Worm (Caenorhabditis elegans) whole organism, L4 larva: ENCODE data around the gene ptr-13.

Source experiments
- Y105C5A.15 ChIP-seq: fragments of 200-800 bp; sonication (Bioruptor generic); IDR thresholded peaks from 2 replicates; pipeline ENCODE4 v1.3.6; 2022; ENCODE audit warnings: missing genetic modification characterization, missing compliant biosample characterization
- Y48G9A.11 ChIP-seq: fragments of 200-800 bp; sonication (Bioruptor generic); IDR thresholded peaks from 2 replicates; pipeline ENCODE4 v1.3.6; 2022; ENCODE audit warnings: missing genetic modification reagents, missing genetic modification characterization, missing compliant biosample characterization
- aha-1 ChIP-seq: fragments of 150-350 bp; peaks from one replicate; lab custom pipeline; 2014; ENCODE audit warnings: missing biosample characterization, missing genetic modification characterization
- arid-1 ChIP-seq: fragments of 200-800 bp; sonication (Bioruptor generic); conservative IDR thresholded peaks from 2 replicates; pipeline ENCODE4 v1.3.6; 2022; ENCODE audit warnings: missing genetic modification reagents, missing genetic modification characterization, missing compliant biosample characterization
- ceh-28 ChIP-seq: fragments of 150-350 bp; optimal IDR thresholded peaks from 2 replicates; lab custom pipeline; 2014; ENCODE audit warnings: missing biosample characterization, missing genetic modification reagents, missing genetic modification characterization
- cey-2 ChIP-seq: sonication (generic microtip); optimal IDR thresholded peaks from 3 replicates; lab custom pipeline; 2017; ENCODE audit warnings: missing genetic modification characterization, mild to moderate bottlenecking, missing compliant biosample characterization, antibody characterized with exemption, borderline replicate concordance; ENCODE audit not compliant: insufficient read depth
- daf-12 ChIP-seq: fragments of 150-350 bp; optimal IDR thresholded peaks from 2 replicates; lab custom pipeline; 2014; ENCODE audit warnings: missing biosample characterization, missing genetic modification reagents, missing genetic modification characterization
- daf-16 ChIP-seq, 3 experiments: sonication (generic microtip); optimal IDR thresholded peaks; 2 replicates each; lab custom pipeline; 2016 to 2017; ENCODE audit warnings: missing genetic modification characterization in 3 of 3, missing genetic modification reagents in 3 of 3, mild to moderate bottlenecking in 2 of 3, missing compliant biosample characterization in 2 of 3, missing biosample characterization in 1 of 3, moderate library complexity in 1 of 3
- daf-8 ChIP-seq: fragments of 200-800 bp; sonication (Bioruptor generic); IDR thresholded peaks from 2 replicates; pipeline ENCODE4 v1.3.6; 2022; ENCODE audit warnings: missing genetic modification characterization, missing compliant biosample characterization
- dmd-6 ChIP-seq: fragments of 200-800 bp; sonication (Bioruptor generic); IDR thresholded peaks from 2 replicates; pipeline ENCODE4 v1.3.6; 2022; ENCODE audit warnings: missing genetic modification reagents, missing genetic modification characterization, missing compliant biosample characterization
- dmd-8 ChIP-seq: fragments of 200-800 bp; sonication (Bioruptor generic); IDR thresholded peaks from 2 replicates; pipeline ENCODE4 v1.3.6; 2022; ENCODE audit warnings: missing genetic modification characterization, missing compliant biosample characterization
- dve-1 ChIP-seq: sonication (generic microtip); optimal IDR thresholded peaks from 2 replicates; lab custom pipeline; 2017; ENCODE audit warnings: antibody characterized with exemption, mild to moderate bottlenecking, missing genetic modification characterization, missing compliant biosample characterization; ENCODE audit not compliant: insufficient read depth
- egl-43 ChIP-seq: fragments of 200-800 bp; sonication (Bioruptor generic); IDR thresholded peaks from 2 replicates; pipeline ENCODE4 v1.3.6; 2022; ENCODE audit warnings: missing genetic modification reagents, missing genetic modification characterization, missing compliant biosample characterization
- hlh-11 ChIP-seq: fragments of 200-800 bp; sonication (Bioruptor generic); optimal IDR thresholded peaks from 2 replicates; lab custom pipeline; 2018; ENCODE audit warnings: mild to moderate bottlenecking, missing genetic modification characterization, missing compliant biosample characterization
- hlh-30 ChIP-seq: sonication (generic microtip); optimal IDR thresholded peaks from 2 replicates; lab custom pipeline; 2017; ENCODE audit warnings: antibody characterized with exemption, mild to moderate bottlenecking, missing genetic modification characterization, missing compliant biosample characterization; ENCODE audit not compliant: insufficient read depth
- hmg-1.1 ChIP-seq: fragments of 200-800 bp; sonication (Bioruptor generic); IDR thresholded peaks from 2 replicates; pipeline ENCODE4 v1.3.6; 2022; ENCODE audit warnings: missing genetic modification reagents, missing genetic modification characterization, missing compliant biosample characterization
- lim-7 ChIP-seq: fragments of 200-800 bp; sonication (Bioruptor generic); IDR thresholded peaks from 2 replicates; pipeline ENCODE4 v1.3.6; 2022; ENCODE audit warnings: missing genetic modification characterization, missing compliant biosample characterization
- lin-13 ChIP-seq: fragments of 150-350 bp; optimal IDR thresholded peaks from 2 replicates; lab custom pipeline; 2014; ENCODE audit warnings: missing biosample characterization, missing genetic modification reagents, missing genetic modification characterization
- lin-38 ChIP-seq: fragments of 200-800 bp; sonication (Bioruptor generic); IDR thresholded peaks from 2 replicates; pipeline ENCODE4 v1.3.6; 2022; ENCODE audit warnings: missing genetic modification reagents, missing genetic modification characterization, missing compliant biosample characterization
- lir-3 ChIP-seq: sonication (generic microtip); optimal IDR thresholded peaks from 2 replicates; lab custom pipeline; 2016; ENCODE audit warnings: mild to moderate bottlenecking, missing genetic modification characterization, missing compliant biosample characterization
- lsy-2 ChIP-seq, 2 experiments: fragments of 150-350 bp in 1 of 2; sonication (generic microtip) in 1 of 2; optimal IDR thresholded peaks; 2 replicates each; lab custom pipeline; 2014 to 2017; ENCODE audit warnings: missing biosample characterization in 2 of 2, missing genetic modification characterization in 2 of 2
- madf-5 ChIP-seq, 2 experiments: fragments of 200-800 bp; sonication (Bioruptor generic); IDR thresholded peaks; 2 replicates each; pipeline ENCODE4 v1.3.6; 2022; ENCODE audit warnings: missing compliant biosample characterization in 2 of 2, missing genetic modification characterization in 2 of 2
- mdl-1 ChIP-seq, 2 experiments: fragments of 150-350 bp in 1 of 2; sonication (generic microtip) in 1 of 2; optimal IDR thresholded peaks; 2 replicates each; lab custom pipeline; 2014 to 2017; ENCODE audit warnings: missing biosample characterization in 2 of 2, missing genetic modification characterization in 2 of 2
- mep-1 ChIP-seq: fragments of 150-350 bp; sonication (generic microtip); optimal IDR thresholded peaks from 3 replicates; lab custom pipeline; 2014; ENCODE audit warnings: missing biosample characterization, missing genetic modification characterization
- mes-2 ChIP-seq: sonication (generic microtip); optimal IDR thresholded peaks from 2 replicates; lab custom pipeline; 2016; ENCODE audit warnings: missing genotype, mild to moderate bottlenecking, missing genetic modification characterization, missing compliant biosample characterization; ENCODE audit not compliant: poor library complexity, severe bottlenecking
- mxl-3 ChIP-seq: fragments of 200-800 bp; sonication (Bioruptor generic); optimal IDR thresholded peaks from 2 replicates; lab custom pipeline; 2018; ENCODE audit warnings: mild to moderate bottlenecking, missing genetic modification characterization, missing compliant biosample characterization
- nhr-237 ChIP-seq: sonication (generic microtip); optimal IDR thresholded peaks from 2 replicates; lab custom pipeline; 2017; ENCODE audit warnings: missing biosample characterization, missing genetic modification characterization
- nhr-25 ChIP-seq: sonication (generic microtip); optimal IDR thresholded peaks from 2 replicates; lab custom pipeline; 2017; ENCODE audit warnings: missing genetic modification characterization, mild to moderate bottlenecking, missing compliant biosample characterization, antibody characterized with exemption, moderate library complexity, borderline replicate concordance; ENCODE audit not compliant: insufficient read depth
- nhr-28 ChIP-seq: fragments of 150-350 bp; optimal IDR thresholded peaks from 2 replicates; lab custom pipeline; 2014; ENCODE audit warnings: missing biosample characterization, missing genetic modification characterization
- nhr-42 ChIP-seq: fragments of 200-800 bp; sonication (Bioruptor generic); IDR thresholded peaks from 2 replicates; pipeline ENCODE4 v1.3.6; 2022; ENCODE audit warnings: missing genetic modification characterization, missing compliant biosample characterization
- nhr-48 ChIP-seq: sonication (generic microtip); optimal IDR thresholded peaks from 2 replicates; lab custom pipeline; 2016; ENCODE audit warnings: mild to moderate bottlenecking, missing genetic modification characterization, missing compliant biosample characterization
- php-3 ChIP-seq: fragments of 200-800 bp; sonication (Bioruptor generic); IDR thresholded peaks from 2 replicates; pipeline ENCODE4 v1.3.6; 2022; ENCODE audit warnings: missing genetic modification reagents, missing genetic modification characterization, missing compliant biosample characterization
- pqm-1 ChIP-seq: sonication (generic microtip); optimal IDR thresholded peaks from 2 replicates; lab custom pipeline; 2017; ENCODE audit warnings: missing biosample characterization, missing genetic modification characterization
- rbr-2 ChIP-seq: sonication (generic microtip); optimal IDR thresholded peaks from 2 replicates; lab custom pipeline; 2016; ENCODE audit warnings: missing genotype, missing genetic modification characterization, missing compliant biosample characterization
- skn-1 ChIP-seq: fragments of 150-350 bp; optimal IDR thresholded peaks from 2 replicates; lab custom pipeline; 2014; ENCODE audit warnings: missing biosample characterization, missing genetic modification characterization
- snpc-4 ChIP-seq: fragments of 150-350 bp; optimal IDR thresholded peaks from 2 replicates; lab custom pipeline; 2014; ENCODE audit warnings: missing biosample characterization, missing genetic modification characterization
- spr-1 ChIP-seq: sonication (generic microtip); optimal IDR thresholded peaks from 2 replicates; lab custom pipeline; 2016; ENCODE audit warnings: mild to moderate bottlenecking, missing genetic modification characterization, missing compliant biosample characterization
- tra-1 ChIP-seq: fragments of 200-800 bp; sonication (Bioruptor generic); IDR thresholded peaks from 2 replicates; pipeline ENCODE4 v1.3.6; 2022; ENCODE audit warnings: missing genetic modification reagents, missing genetic modification characterization, missing compliant biosample characterization
- unc-130 ChIP-seq: sonication (generic microtip); optimal IDR thresholded peaks from 2 replicates; lab custom pipeline; 2016; ENCODE audit warnings: missing genetic modification reagents, missing genetic modification characterization, missing compliant biosample characterization
- unc-39 ChIP-seq: sonication (generic microtip); optimal IDR thresholded peaks from 2 replicates; lab custom pipeline; 2017; ENCODE audit warnings: missing biosample characterization, missing genetic modification characterization
- unc-62 ChIP-seq, 3 experiments: fragments of 150-350 bp in 1 of 3; sonication (generic microtip); optimal IDR thresholded peaks in 2 of 3; peaks in 1 of 3; 1 replicate in 1 of 3; 2 replicates in 2 of 3; lab custom pipeline; 2014 to 2017; ENCODE audit warnings: missing biosample characterization in 3 of 3, missing genetic modification characterization in 3 of 3, missing genetic modification reagents in 3 of 3, missing genotype in 1 of 3
- vab-7 ChIP-seq: fragments of 200-800 bp; sonication (Bioruptor generic); IDR thresholded peaks from 2 replicates; pipeline ENCODE4 v1.3.6; 2022; ENCODE audit warnings: missing genetic modification reagents, missing genetic modification characterization, missing compliant biosample characterization
- zfp-2 ChIP-seq: sonication (generic microtip); optimal IDR thresholded peaks from 2 replicates; lab custom pipeline; 2016; ENCODE audit warnings: mild to moderate bottlenecking, missing genetic modification characterization, missing compliant biosample characterization
- zfp-3 ChIP-seq: fragments of 200-800 bp; sonication (Bioruptor generic); conservative IDR thresholded peaks from 2 replicates; pipeline ENCODE4 v1.3.6; 2022; ENCODE audit warnings: missing genetic modification reagents, missing genetic modification characterization, missing compliant biosample characterization

ptr-13 gene

ce11 chrII:11184757-11185341, 22.6 kb upstream of the ptr-13 start, which contains the start of gene lir-3 (continued):
- TF ChIP-seq mxl-3, result peak; percentile 51
- TF ChIP-seq zfp-3 (GFP tag; lab: Robert Waterston, UW), result no peak
- TF ChIP-seq unc-39 (tag; lab: Kevin White, UChicago), result no peak

- no peak for TF ChIP-seq nhr-42 (GFP tag; lab: Robert Waterston, UW)
- no peak for TF ChIP-seq egl-43 (GFP tag; lab: Robert Waterston, UW)
- no peak for TF ChIP-seq daf-16 (GFP tag; optimal IDR thresholded peaks at IDR 0.05; lab: Kevin White, UChicago)
- peak; percentile 18 for TF ChIP-seq daf-16 (tag; optimal IDR thresholded peaks at IDR 0.05; lab: Kevin White, UChicago)
- TF ChIP-seq aha-1, result peak; percentile 78
- TF ChIP-seq hlh-30 (tag; lab: Kevin White, UChicago), result peak; percentile 3
- peak; percentile 98 for TF ChIP-seq nhr-28 (tag; lab: Kevin White, UChicago)
- TF ChIP-seq lir-3, result no peak
- TF ChIP-seq lim-7 (GFP tag; lab: Robert Waterston, UW), result no peak
- TF ChIP-seq ceh-28 (tag; lab: Kevin White, UChicago), result no peak
- TF ChIP-seq mxl-3, result peak; percentile 68
- peak; percentile 68 for TF ChIP-seq dmd-6 (GFP tag; lab: Robert Waterston, UW)
- TF ChIP-seq Y105C5A.15 (GFP tag; lab: Robert Waterston, UW), result no peak
- no peak for TF ChIP-seq cey-2 (tag; lab: Kevin White, UChicago)
- TF ChIP-seq nhr-237 (tag; lab: Kevin White, UChicago), result no peak
- no peak for TF ChIP-seq daf-8 (GFP tag; lab: Robert Waterston, UW)
- peak; percentile 21 for TF ChIP-seq pqm-1
- no peak for TF ChIP-seq vab-7 (GFP tag; lab: Robert Waterston, UW)
- no peak for TF ChIP-seq lin-13 (GFP tag; lab: Kevin White, UChicago)
- no peak for TF ChIP-seq unc-130
- peak in 1 of 2 experiments; percentile 2 for TF ChIP-seq lsy-2 (tag; optimal IDR thresholded peaks at IDR 0.05; lab: Kevin White, UChicago)
- TF ChIP-seq unc-62 (GFP tag; optimal IDR thresholded peaks at IDR 0.05 in 1 of 2; lab: Kevin White, UChicago), result no peak
- TF ChIP-seq unc-62 (tag; optimal IDR thresholded peaks at IDR 0.05; lab: Kevin White, UChicago), result no peak
- no peak for TF ChIP-seq arid-1 (GFP tag; lab: Robert Waterston, UW)
- no peak for TF ChIP-seq Y48G9A.11
- TF ChIP-seq mep-1, result peak; percentile 20
- TF ChIP-seq mdl-1 (tag; optimal IDR thresholded peaks at IDR 0.05; lab: Kevin White, UChicago), result peak in 1 of 2 experiments; percentile 54
- TF ChIP-seq nhr-48 (tag; lab: Kevin White, UChicago), result no peak
- TF ChIP-seq dve-1, result peak; percentile 24
- peak; percentile 47 for TF ChIP-seq hlh-11
- TF ChIP-seq mes-2 (tag; lab: Kevin White, UChicago), result peak; percentile 28
- no peak for TF ChIP-seq tra-1 (GFP tag; lab: Robert Waterston, UW)
- TF ChIP-seq zfp-2, result no peak
- TF ChIP-seq daf-12 (tag; lab: Kevin White, UChicago), result no peak
- no peak for TF ChIP-seq unc-39 (tag; lab: Kevin White, UChicago)
- TF ChIP-seq snpc-4 (tag; lab: Kevin White, UChicago), result no peak
Observed at ce11 chrII:11181250-11181704, 19.0 kb upstream of the ptr-13 start, which contains the start of gene bigr-1. Gene bigr-1, plus strand, starts transcription at chrII:11181654.

- peak; percentile 44 for TF ChIP-seq nhr-28 (tag; lab: Kevin White, UChicago)
- TF ChIP-seq madf-5 (GFP tag; IDR thresholded peaks at IDR 0.05; lab: Robert Waterston, UW), result no peak
- no peak for TF ChIP-seq aha-1
- no peak for TF ChIP-seq hmg-1.1 (GFP tag; lab: Robert Waterston, UW)
- no peak for TF ChIP-seq hlh-30 (tag; lab: Kevin White, UChicago)
- no peak for TF ChIP-seq rbr-2
- no peak for TF ChIP-seq dmd-8 (GFP tag; lab: Robert Waterston, UW)
- TF ChIP-seq nhr-42 (GFP tag; lab: Robert Waterston, UW), result no peak
- TF ChIP-seq lin-38 (GFP tag; lab: Robert Waterston, UW), result no peak
- TF ChIP-seq nhr-25, result no peak
- TF ChIP-seq hlh-11, result no peak
- TF ChIP-seq spr-1 (tag; lab: Kevin White, UChicago), result no peak
- no peak for TF ChIP-seq skn-1
- TF ChIP-seq lsy-2 (tag; optimal IDR thresholded peaks at IDR 0.05; lab: Kevin White, UChicago), result no peak
- no peak for TF ChIP-seq cey-2 (tag; lab: Kevin White, UChicago)
- no peak for TF ChIP-seq php-3 (GFP tag; lab: Robert Waterston, UW)
- peak in 1 of 2 experiments; percentile 68 for TF ChIP-seq unc-62 (GFP tag; optimal IDR thresholded peaks at IDR 0.05 in 1 of 2; lab: Kevin White, UChicago)
- no peak for TF ChIP-seq unc-62 (tag; optimal IDR thresholded peaks at IDR 0.05; lab: Kevin White, UChicago)
Observed at ce11 chrII:11178737-11179136, 16.5 kb upstream of the ptr-13 start.
